Fruit fly (Drosophila melanogaster) whole organism, embryonic: Measurements from ENCODE around the gene Acp29AB.
A peak's percentile ranks its signal among the peaks of the same experiment; 100 is the strongest.

Experiments used
- Ada2b ChIP-seq: fragments of 200-800 bp; sonication (Bioruptor generic); IDR thresholded peaks from 2 replicates; pipeline ENCODE4 v1.3.6; 2022; ENCODE audit warnings: missing biosample characterization, missing genetic modification characterization
- Adf1 ChIP-seq: fragments of 200-800 bp; sonication (Bioruptor generic); IDR thresholded peaks from 2 replicates; pipeline ENCODE4 v1.3.6; 2022; ENCODE audit warnings: missing biosample characterization, missing genetic modification characterization
- Antp ChIP-seq: fragments of 200-800 bp; sonication (Bioruptor generic); optimal IDR thresholded peaks from 3 replicates; lab custom pipeline; 2016; ENCODE audit warnings: missing biosample characterization, missing genetic modification characterization
- Atf-2 ChIP-seq: fragments of 200-800 bp; sonication (Bioruptor generic); optimal IDR thresholded peaks from 2 replicates; lab custom pipeline; 2016; ENCODE audit warnings: missing biosample characterization, missing genetic modification characterization
- CG10147 ChIP-seq: fragments of 200-800 bp; sonication (Bioruptor generic); optimal IDR thresholded peaks from 2 replicates; lab custom pipeline; 2019; ENCODE audit warnings: missing biosample characterization, mild to moderate bottlenecking, missing genetic modification characterization, moderate library complexity
- CG10654 ChIP-seq: fragments of 200-800 bp; sonication (Bioruptor generic); optimal IDR thresholded peaks from 2 replicates; lab custom pipeline; 2016; ENCODE audit warnings: missing biosample characterization, missing genetic modification characterization
- CG11085 ChIP-seq: fragments of 200-800 bp; sonication (Bioruptor generic); IDR thresholded peaks from 2 replicates; pipeline ENCODE4 v1.3.6; 2022; ENCODE audit warnings: missing biosample characterization, missing genetic modification characterization
- CG11560 ChIP-seq: fragments of 200-800 bp; sonication (Bioruptor generic); IDR thresholded peaks from 3 replicates; pipeline ENCODE4 v1.3.6; 2022; ENCODE audit warnings: missing biosample characterization, missing genetic modification characterization
- CG12236 ChIP-seq: fragments of 200-800 bp; sonication (Bioruptor generic); optimal IDR thresholded peaks from 2 replicates; lab custom pipeline; 2016; ENCODE audit warnings: missing biosample characterization, missing genetic modification characterization
- CG12659 ChIP-seq: fragments of 200-800 bp; sonication (Bioruptor generic); optimal IDR thresholded peaks from 3 replicates; lab custom pipeline; 2017; ENCODE audit warnings: mild to moderate bottlenecking, missing biosample characterization, missing genetic modification reagents, missing genetic modification characterization
- CG13624 ChIP-seq: fragments of 200-800 bp; sonication (Bioruptor generic); optimal IDR thresholded peaks from 2 replicates; lab custom pipeline; 2016; ENCODE audit warnings: missing biosample characterization, missing genetic modification characterization
- CG13894 ChIP-seq: fragments of 200-800 bp; sonication (Bioruptor generic); optimal IDR thresholded peaks from 3 replicates; lab custom pipeline; 2018; ENCODE audit warnings: missing biosample characterization, mild to moderate bottlenecking, missing genetic modification characterization, moderate library complexity
- CG14050 ChIP-seq: fragments of 200-800 bp; sonication (Bioruptor generic); IDR thresholded peaks from 3 replicates; pipeline ENCODE4 v1.3.6; 2022; ENCODE audit warnings: missing biosample characterization, missing genetic modification characterization
- CG14667 ChIP-seq: fragments of 200-800 bp; sonication (Bioruptor generic); IDR thresholded peaks from 2 replicates; pipeline ENCODE4 v1.3.6; 2022; ENCODE audit warnings: missing biosample characterization, missing genetic modification characterization
- CG15514 ChIP-seq: fragments of 200-800 bp; sonication (Bioruptor generic); optimal IDR thresholded peaks from 3 replicates; lab custom pipeline; 2017; ENCODE audit warnings: missing biosample characterization, missing genetic modification characterization, mild to moderate bottlenecking, moderate library complexity, missing genetic modification reagents
- CG1602 ChIP-seq: fragments of 200-800 bp; sonication (Bioruptor generic); optimal IDR thresholded peaks from 3 replicates; lab custom pipeline; 2016; ENCODE audit warnings: missing biosample characterization, missing genetic modification characterization
- CG17829 ChIP-seq: fragments of 200-800 bp; optimal IDR thresholded peaks from 2 replicates; lab custom pipeline; 2019; ENCODE audit warnings: missing biosample characterization, mild to moderate bottlenecking, missing genetic modification characterization, moderate library complexity
- CG2120 ChIP-seq: fragments of 200-800 bp; sonication (Bioruptor generic); optimal IDR thresholded peaks from 3 replicates; lab custom pipeline; 2016; ENCODE audit warnings: missing biosample characterization, missing genetic modification characterization
- CG30020 ChIP-seq: fragments of 200-800 bp; optimal IDR thresholded peaks from 2 replicates; lab custom pipeline; 2019; ENCODE audit warnings: missing biosample characterization, mild to moderate bottlenecking, missing genetic modification characterization, moderate library complexity
- CG4328 ChIP-seq: fragments of 200-800 bp; sonication (Bioruptor generic); optimal IDR thresholded peaks from 3 replicates; lab custom pipeline; 2017; ENCODE audit warnings: missing biosample characterization, missing genetic modification reagents, missing genetic modification characterization
- CG4360 ChIP-seq: fragments of 200-800 bp; sonication (Bioruptor generic); IDR thresholded peaks from 2 replicates; pipeline ENCODE4 v1.3.6; 2022; ENCODE audit warnings: missing biosample characterization, missing genetic modification characterization
- CG4707 ChIP-seq: fragments of 200-800 bp; sonication (Bioruptor generic); optimal IDR thresholded peaks from 2 replicates; lab custom pipeline; 2018; ENCODE audit warnings: missing biosample characterization, mild to moderate bottlenecking, missing genetic modification characterization, moderate library complexity
- CG7786 ChIP-seq: fragments of 200-800 bp; sonication (Bioruptor generic); optimal IDR thresholded peaks from 2 replicates; lab custom pipeline; 2016; ENCODE audit warnings: missing biosample characterization, missing genetic modification characterization
- CG7928 ChIP-seq: fragments of 200-800 bp; sonication (Bioruptor generic); optimal IDR thresholded peaks from 2 replicates; lab custom pipeline; 2017; ENCODE audit warnings: missing biosample characterization, mild to moderate bottlenecking, missing genetic modification characterization
- CG8388 ChIP-seq: fragments of 200-800 bp; sonication (Bioruptor generic); optimal IDR thresholded peaks from 2 replicates; lab custom pipeline; 2019; ENCODE audit warnings: missing biosample characterization, mild to moderate bottlenecking, missing genetic modification characterization, moderate library complexity
- Chrac-16 ChIP-seq: fragments of 200-800 bp; sonication (Bioruptor generic); optimal IDR thresholded peaks from 3 replicates; lab custom pipeline; 2016; ENCODE audit warnings: missing biosample characterization, missing genetic modification characterization
- Elba2 ChIP-seq: fragments of 200-800 bp; sonication (Bioruptor generic); optimal IDR thresholded peaks from 3 replicates; lab custom pipeline; 2016; ENCODE audit warnings: missing biosample characterization, missing genetic modification characterization
- H2.0 ChIP-seq: fragments of 200-800 bp; sonication (Bioruptor generic); IDR thresholded peaks from 2 replicates; pipeline ENCODE4 v1.3.6; 2022; ENCODE audit warnings: missing biosample characterization, missing genetic modification characterization
- HLH3B ChIP-seq: fragments of 200-800 bp; sonication (Bioruptor generic); IDR thresholded peaks from 2 replicates; pipeline ENCODE4 v1.3.6; 2022; ENCODE audit warnings: missing biosample characterization, missing genetic modification characterization
- Hr3 ChIP-seq: fragments of 200-800 bp; sonication (Bioruptor generic); optimal IDR thresholded peaks from 3 replicates; lab custom pipeline; 2016; ENCODE audit warnings: missing biosample characterization, missing genetic modification characterization
- Mes4 ChIP-seq: fragments of 200-800 bp; sonication (Bioruptor generic); optimal IDR thresholded peaks from 2 replicates; lab custom pipeline; 2016; ENCODE audit warnings: missing biosample characterization, missing genetic modification characterization
- Sox100B ChIP-seq: fragments of 200-800 bp; sonication (Bioruptor generic); optimal IDR thresholded peaks from 3 replicates; lab custom pipeline; 2018; ENCODE audit warnings: missing biosample characterization, mild to moderate bottlenecking, missing genetic modification characterization
- Trl ChIP-seq, 3 experiments: fragments of >200 bp in 2 of 3; fragments of 200-800 bp in 1 of 3; sonication (Bioruptor generic) in 1 of 3; optimal IDR thresholded peaks; 2 replicates in 1 of 3; 3 replicates in 2 of 3; lab custom pipeline; 2016 to 2017; ENCODE audit warnings: missing biosample characterization in 1 of 3, missing genetic modification characterization in 1 of 3
- ara ChIP-seq: fragments of 200-800 bp; sonication (Bioruptor generic); IDR thresholded peaks from 2 replicates; pipeline ENCODE4 v1.3.6; 2022; ENCODE audit warnings: missing biosample characterization, missing genetic modification characterization
- ash1 ChIP-seq: fragments of 200-800 bp; sonication (Bioruptor generic); optimal IDR thresholded peaks from 2 replicates; lab custom pipeline; 2018; ENCODE audit warnings: missing biosample characterization, mild to moderate bottlenecking, missing genetic modification characterization
- crol ChIP-seq: fragments of 200-800 bp; sonication (Bioruptor generic); IDR thresholded peaks from 2 replicates; pipeline ENCODE4 v1.3.6; 2022; ENCODE audit warnings: missing biosample characterization, missing genetic modification characterization
- dm ChIP-seq: fragments of 200-800 bp; sonication (Bioruptor generic); optimal IDR thresholded peaks from 3 replicates; lab custom pipeline; 2016; ENCODE audit warnings: missing biosample characterization, missing genetic modification characterization
- dpn ChIP-seq, 2 experiments: fragments of 200-800 bp; sonication (Bioruptor generic); optimal IDR thresholded peaks; 3 replicates each; lab custom pipeline; 2016; ENCODE audit warnings: missing biosample characterization in 2 of 2, missing genetic modification characterization in 2 of 2
- gro ChIP-seq: fragments of 200-800 bp; sonication (Bioruptor generic); optimal IDR thresholded peaks from 2 replicates; lab custom pipeline; 2016; ENCODE audit warnings: missing biosample characterization, missing genetic modification characterization
- gsb ChIP-seq: fragments of 200-800 bp; sonication (Bioruptor generic); IDR thresholded peaks from 2 replicates; pipeline ENCODE4 v1.3.6; 2022; ENCODE audit warnings: missing biosample characterization, missing genetic modification characterization
- gt ChIP-seq: fragments of 200-800 bp; sonication (Bioruptor generic); IDR thresholded peaks from 2 replicates; pipeline ENCODE4 v1.3.6; 2022; ENCODE audit warnings: missing biosample characterization, missing genetic modification characterization
- her ChIP-seq: fragments of 200-800 bp; sonication (Bioruptor generic); optimal IDR thresholded peaks from 2 replicates; lab custom pipeline; 2016; ENCODE audit warnings: missing biosample characterization, missing genetic modification characterization
- lov ChIP-seq, 2 experiments: fragments of 200-800 bp in 1 of 2; fragments of >200 bp in 1 of 2; sonication (Bioruptor generic) in 1 of 2; IDR thresholded peaks in 1 of 2; optimal IDR thresholded peaks in 1 of 2; 2 replicates in 1 of 2; 3 replicates in 1 of 2; pipeline versions ENCODE4 v1.3.6 to Lab custom; 2017 to 2022; ENCODE audit warnings: missing biosample characterization in 1 of 2, missing genetic modification characterization in 1 of 2
- repo ChIP-seq: fragments of 200-800 bp; sonication (Bioruptor generic); optimal IDR thresholded peaks from 2 replicates; lab custom pipeline; 2016; ENCODE audit warnings: missing biosample characterization, missing genetic modification characterization
- schlank ChIP-seq: fragments of 200-800 bp; sonication (Bioruptor generic); optimal IDR thresholded peaks from 2 replicates; lab custom pipeline; 2018; ENCODE audit warnings: missing biosample characterization, mild to moderate bottlenecking, missing genetic modification characterization
- sd ChIP-seq: fragments of 200-800 bp; sonication (Bioruptor generic); optimal IDR thresholded peaks from 3 replicates; lab custom pipeline; 2018; ENCODE audit warnings: missing biosample characterization, mild to moderate bottlenecking, missing genetic modification characterization, moderate library complexity
- tll ChIP-seq, 2 experiments: fragments of 200-800 bp in 1 of 2; fragments of >200 bp in 1 of 2; sonication (Bioruptor generic) in 1 of 2; optimal IDR thresholded peaks; 2 replicates each; lab custom pipeline; 2017 to 2019; ENCODE audit warnings: missing biosample characterization in 2 of 2, missing genetic modification characterization in 2 of 2, mild to moderate bottlenecking in 1 of 2, moderate library complexity in 1 of 2
- wdn ChIP-seq: fragments of 200-800 bp; sonication (Bioruptor generic); IDR thresholded peaks from 2 replicates; pipeline ENCODE4 v1.3.6; 2022; ENCODE audit warnings: missing biosample characterization, missing genetic modification characterization
- zfh1 ChIP-seq: fragments of 200-800 bp; sonication (Bioruptor generic); IDR thresholded peaks from 3 replicates; pipeline ENCODE4 v1.3.6; 2022; ENCODE audit warnings: missing biosample characterization, missing genetic modification characterization

The Acp29AB gene

dm6 chr2L:8362273-8362954, 30.6 kb downstream of the Acp29AB start, which contains the start of gene CG7627 (continued):
- no peak for TF ChIP-seq crol
- TF ChIP-seq CG15514: peak; percentile 53
- peak; percentile 58 for TF ChIP-seq wdn (GFP tag; lab: Robert Waterston, UW)
- TF ChIP-seq dpn (GFP tag; optimal IDR thresholded peaks at IDR 0.05; lab: Kevin White, UChicago): peak; percentile 67 to 77
- TF ChIP-seq CG4328 (GFP tag; lab: Kevin White, UChicago): peak; percentile 57
- peak; percentile 72; the same call in 1 of the 2 replicates for TF ChIP-seq CG11085 (GFP tag; lab: Robert Waterston, UW)
- peak; percentile 64 for TF ChIP-seq schlank (tag; lab: Kevin White, UChicago)
- no peak for TF ChIP-seq lov (optimal IDR thresholded peaks at IDR 0.05; lab: Kevin White, UChicago)
- peak; percentile 68; the same call in 2 of the 3 replicates for TF ChIP-seq lov (GFP tag; IDR thresholded peaks at IDR 0.05; lab: Robert Waterston, UW)
- peak; percentile 62 for TF ChIP-seq Hr3
- TF ChIP-seq CG12659 (GFP tag; lab: Kevin White, UChicago): peak; percentile 73
- peak; percentile 73 for TF ChIP-seq repo
- TF ChIP-seq dm: peak; percentile 52
- TF ChIP-seq CG17829: peak; percentile 72
- TF ChIP-seq CG10147: peak; percentile 21
- TF ChIP-seq ash1 (GFP tag; lab: Kevin White, UChicago): no peak
- peak; percentile 23 for TF ChIP-seq CG1602 (GFP tag; lab: Kevin White, UChicago)
- TF ChIP-seq Mes4 (GFP tag; lab: Kevin White, UChicago): peak; percentile 35
- peak; percentile 89 for TF ChIP-seq Elba2 (GFP tag; lab: Kevin White, UChicago)
- TF ChIP-seq Atf-2 (GFP tag; lab: Kevin White, UChicago): peak; percentile 60
- TF ChIP-seq Ada2b (GFP tag; lab: Robert Waterston, UW): peak; percentile 83
- no peak for TF ChIP-seq tll (GFP tag; optimal IDR thresholded peaks at IDR 0.05; lab: Kevin White, UChicago)
- peak; percentile 66 for TF ChIP-seq H2.0 (GFP tag; lab: Robert Waterston, UW)
- TF ChIP-seq CG2120 (GFP tag; lab: Kevin White, UChicago): peak; percentile 89
- peak; percentile 63; the same call in 2 of the 3 replicates for TF ChIP-seq CG11560
- TF ChIP-seq CG7786 (GFP tag; lab: Kevin White, UChicago): peak; percentile 87
- peak; percentile 52; the same call in 2 of the 3 replicates for TF ChIP-seq CG14050 (GFP tag; lab: Robert Waterston, UW)
- TF ChIP-seq her (GFP tag; lab: Kevin White, UChicago): peak; percentile 70
- peak; percentile 81 for TF ChIP-seq HLH3B (GFP tag; lab: Robert Waterston, UW)
- TF ChIP-seq Sox100B (GFP tag; lab: Kevin White, UChicago): peak; percentile 79
- peak; percentile 37 for TF ChIP-seq CG4707 (GFP tag; lab: Kevin White, UChicago)
- peak; percentile 82; the same call in 1 of the 2 replicates for TF ChIP-seq CG14667
- TF ChIP-seq Adf1 (GFP tag; lab: Robert Waterston, UW): peak; percentile 68
- TF ChIP-seq CG10654 (GFP tag; lab: Kevin White, UChicago): peak; percentile 50
- TF ChIP-seq gt (GFP tag; lab: Robert Waterston, UW): no peak
- peak; percentile 55 for TF ChIP-seq CG8388 (GFP tag; lab: Kevin White, UChicago)
- TF ChIP-seq sd (tag; lab: Kevin White, UChicago): peak; percentile 41
- TF ChIP-seq CG4360 (GFP tag; lab: Robert Waterston, UW): 0 out of 2 replicates have a peak, but pooled peaks have one; percentile 23
- peak; percentile 45 for TF ChIP-seq CG13624 (GFP tag; lab: Kevin White, UChicago)
- no peak for TF ChIP-seq Trl (optimal IDR thresholded peaks at IDR 0.05; lab: Kevin White, UChicago)
- peak; percentile 71 for TF ChIP-seq Trl (GFP tag; optimal IDR thresholded peaks at IDR 0.05; lab: Kevin White, UChicago)
- TF ChIP-seq zfh1 (GFP tag; lab: Robert Waterston, UW): peak; percentile 82
- TF ChIP-seq gro (GFP tag; lab: Kevin White, UChicago): peak; percentile 75
- no peak for TF ChIP-seq CG12236
- peak; percentile 32 for TF ChIP-seq CG30020 (tag; lab: Kevin White, UChicago)
- TF ChIP-seq CG7928 (GFP tag; lab: Kevin White, UChicago): peak; percentile 49
- peak; percentile 70 for TF ChIP-seq Antp (GFP tag; lab: Kevin White, UChicago)
- TF ChIP-seq ara: peak; percentile 71
- TF ChIP-seq CG13894: peak; percentile 75
- peak; percentile 43; the same call in 1 of the 2 replicates for TF ChIP-seq gsb (GFP tag; lab: Robert Waterston, UW)
- TF ChIP-seq Chrac-16 (GFP tag; lab: Kevin White, UChicago): peak; percentile 62
